Worm (Caenorhabditis elegans) whole organism, L1 larva: ENCODE results near the gene E02H4.6.

Experiments used
- C34B4.2 ChIP-seq: sonication (generic microtip); optimal IDR thresholded peaks from 2 replicates; lab custom pipeline; 2017; ENCODE audit warnings: mild to moderate bottlenecking, missing genetic modification characterization, missing compliant biosample characterization
- F16B12.6 ChIP-seq: fragments of 150-350 bp; optimal IDR thresholded peaks from 2 replicates; lab custom pipeline; 2014; ENCODE audit warnings: missing biosample characterization, missing genetic modification characterization
- ama-1 ChIP-seq: fragments of 150-350 bp; optimal IDR thresholded peaks from 2 replicates; lab custom pipeline; 2014
- blmp-1 ChIP-seq: fragments of 150-350 bp; optimal IDR thresholded peaks from 2 replicates; lab custom pipeline; 2014; ENCODE audit warnings: missing biosample characterization, missing genetic modification characterization
- ceh-88 ChIP-seq: fragments of 200-800 bp; sonication (Bioruptor generic); IDR thresholded peaks from 2 replicates; pipeline ENCODE4 v1.3.6; 2022; ENCODE audit warnings: missing genetic modification characterization, missing compliant biosample characterization
- ceh-90 ChIP-seq: sonication (generic microtip); optimal IDR thresholded peaks from 2 replicates; lab custom pipeline; 2016; ENCODE audit warnings: missing genetic modification characterization, missing compliant biosample characterization
- dpl-1 ChIP-seq, 3 experiments: fragments of 150-350 bp in 2 of 3; sonication (generic microtip) in 1 of 3; optimal IDR thresholded peaks; 2 replicates each; lab custom pipeline; 2014 to 2017; ENCODE audit warnings: missing biosample characterization in 3 of 3, missing genetic modification characterization in 3 of 3, missing genetic modification reagents in 3 of 3
- dsc-1 ChIP-seq: sonication (generic microtip); optimal IDR thresholded peaks from 2 replicates; lab custom pipeline; 2016; ENCODE audit warnings: mild to moderate bottlenecking, missing genetic modification characterization, missing compliant biosample characterization
- egl-27 ChIP-seq, 2 experiments: fragments of 150-350 bp in 1 of 2; sonication (generic microtip); optimal IDR thresholded peaks; 3 replicates each; lab custom pipeline; 2017 to 2018; ENCODE audit warnings: missing biosample characterization in 2 of 2, missing genetic modification characterization in 2 of 2, missing genetic modification reagents in 2 of 2
- elt-3 ChIP-seq, 6 experiments: fragments of 150-350 bp in 1 of 6; sonication (generic microtip); optimal IDR thresholded peaks; 2 replicates each; lab custom pipeline; 2017 to 2018; ENCODE audit warnings: missing biosample characterization in 6 of 6, missing genetic modification characterization in 6 of 6, inconsistent platforms in 1 of 6
- ets-5 ChIP-seq: fragments of 200-800 bp; sonication (Bioruptor generic); IDR thresholded peaks from 2 replicates; pipeline ENCODE4 v1.3.6; 2022; ENCODE audit warnings: missing genetic modification characterization, missing compliant biosample characterization
- fkh-10 ChIP-seq: sonication (generic microtip); optimal IDR thresholded peaks from 2 replicates; lab custom pipeline; 2017; ENCODE audit warnings: missing biosample characterization, missing genetic modification reagents, missing genetic modification characterization
- fkh-4 ChIP-seq: sonication (generic microtip); optimal IDR thresholded peaks from 2 replicates; lab custom pipeline; 2016; ENCODE audit warnings: missing compliant biosample characterization, missing genetic modification characterization, borderline replicate concordance
- fkh-8 ChIP-seq: sonication (generic microtip); optimal IDR thresholded peaks from 2 replicates; lab custom pipeline; 2016; ENCODE audit warnings: mild to moderate bottlenecking, missing genetic modification characterization, missing compliant biosample characterization
- irx-1 ChIP-seq: sonication (generic microtip); optimal IDR thresholded peaks from 2 replicates; lab custom pipeline; 2016; ENCODE audit warnings: missing genetic modification characterization, missing compliant biosample characterization
- lin-15B ChIP-seq: fragments of 150-350 bp; sonication (generic microtip); optimal IDR thresholded peaks from 3 replicates; lab custom pipeline; 2014; ENCODE audit warnings: missing biosample characterization, missing genetic modification characterization
- lin-35 ChIP-seq, 2 experiments: fragments of 150-350 bp; optimal IDR thresholded peaks; 2 replicates each; lab custom pipeline; 2014; ENCODE audit warnings: missing biosample characterization in 2 of 2, missing genetic modification characterization in 2 of 2, missing genetic modification reagents in 2 of 2
- lir-3 ChIP-seq: sonication (generic microtip); optimal IDR thresholded peaks from 2 replicates; lab custom pipeline; 2016; ENCODE audit warnings: mild to moderate bottlenecking, missing genetic modification characterization, moderate library complexity, missing compliant biosample characterization; ENCODE audit not compliant: poor library complexity
- mdl-1 ChIP-seq, 2 experiments: fragments of 150-350 bp; optimal IDR thresholded peaks; 2 replicates each; lab custom pipeline; 2014 to 2017; ENCODE audit warnings: missing biosample characterization in 2 of 2, missing genetic modification characterization in 2 of 2, inconsistent platforms in 1 of 2
- nhr-11 ChIP-seq: fragments of 150-350 bp; optimal IDR thresholded peaks from 2 replicates; lab custom pipeline; 2014; ENCODE audit warnings: missing biosample characterization, missing genetic modification characterization
- nhr-47 ChIP-seq: sonication (generic microtip); optimal IDR thresholded peaks from 2 replicates; lab custom pipeline; 2016; ENCODE audit warnings: mild to moderate bottlenecking, missing genetic modification characterization, moderate library complexity, missing compliant biosample characterization
- nhr-84 ChIP-seq: sonication (generic microtip); optimal IDR thresholded peaks from 2 replicates; lab custom pipeline; 2017; ENCODE audit warnings: missing biosample characterization, missing genetic modification characterization
- nhr-90 ChIP-seq: sonication (generic microtip); optimal IDR thresholded peaks from 2 replicates; lab custom pipeline; 2016; ENCODE audit warnings: mild to moderate bottlenecking, missing genetic modification characterization, missing compliant biosample characterization; ENCODE audit not compliant: poor library complexity
- pag-3 ChIP-seq: sonication (generic microtip); optimal IDR thresholded peaks from 2 replicates; lab custom pipeline; 2017; ENCODE audit warnings: missing genetic modification characterization, mild to moderate bottlenecking, missing compliant biosample characterization, antibody characterized with exemption, borderline replicate concordance; ENCODE audit not compliant: insufficient read depth
- pax-3 ChIP-seq: fragments of 200-800 bp; sonication (Bioruptor generic); optimal IDR thresholded peaks from 2 replicates; lab custom pipeline; 2018; ENCODE audit warnings: mild to moderate bottlenecking, missing genetic modification characterization, moderate library complexity, missing compliant biosample characterization
- pqm-1 ChIP-seq: sonication (generic microtip); optimal IDR thresholded peaks from 3 replicates; lab custom pipeline; 2017; ENCODE audit warnings: missing biosample characterization, missing genetic modification characterization
- snpc-4 ChIP-seq: fragments of 150-350 bp; optimal IDR thresholded peaks from 2 replicates; lab custom pipeline; 2014; ENCODE audit warnings: missing biosample characterization, missing genetic modification characterization
- snu-23 ChIP-seq: sonication (generic microtip); optimal IDR thresholded peaks from 2 replicates; lab custom pipeline; 2016; ENCODE audit warnings: missing genetic modification characterization, missing compliant biosample characterization
- unc-130 ChIP-seq: fragments of 150-350 bp; optimal IDR thresholded peaks from 2 replicates; lab custom pipeline; 2017; ENCODE audit warnings: missing biosample characterization, missing genetic modification characterization, inconsistent platforms
- unc-62 ChIP-seq: fragments of 150-350 bp; optimal IDR thresholded peaks from 2 replicates; lab custom pipeline; 2014; ENCODE audit warnings: missing biosample characterization, missing genetic modification reagents, missing genetic modification characterization
- unc-98 ChIP-seq: fragments of 200-800 bp; sonication (Bioruptor generic); IDR thresholded peaks from 2 replicates; pipeline ENCODE4 v1.3.6; 2022; ENCODE audit warnings: missing genetic modification characterization, missing compliant biosample characterization
- vab-15 ChIP-seq: sonication (generic microtip); optimal IDR thresholded peaks from 2 replicates; lab custom pipeline; 2017; ENCODE audit warnings: missing genotype, mild to moderate bottlenecking, missing genetic modification characterization, missing compliant biosample characterization
- xbp-1 ChIP-seq: sonication (generic microtip); optimal IDR thresholded peaks from 2 replicates; lab custom pipeline; 2016; ENCODE audit warnings: missing genetic modification characterization, missing compliant biosample characterization
- ztf-11 ChIP-seq, 2 experiments: sonication (generic microtip); optimal IDR thresholded peaks; 2 replicates each; lab custom pipeline; 2016 to 2017; ENCODE audit warnings: missing genetic modification characterization in 2 of 2, missing biosample characterization in 1 of 2, missing compliant biosample characterization in 1 of 2

Gene E02H4.6

DNA sequence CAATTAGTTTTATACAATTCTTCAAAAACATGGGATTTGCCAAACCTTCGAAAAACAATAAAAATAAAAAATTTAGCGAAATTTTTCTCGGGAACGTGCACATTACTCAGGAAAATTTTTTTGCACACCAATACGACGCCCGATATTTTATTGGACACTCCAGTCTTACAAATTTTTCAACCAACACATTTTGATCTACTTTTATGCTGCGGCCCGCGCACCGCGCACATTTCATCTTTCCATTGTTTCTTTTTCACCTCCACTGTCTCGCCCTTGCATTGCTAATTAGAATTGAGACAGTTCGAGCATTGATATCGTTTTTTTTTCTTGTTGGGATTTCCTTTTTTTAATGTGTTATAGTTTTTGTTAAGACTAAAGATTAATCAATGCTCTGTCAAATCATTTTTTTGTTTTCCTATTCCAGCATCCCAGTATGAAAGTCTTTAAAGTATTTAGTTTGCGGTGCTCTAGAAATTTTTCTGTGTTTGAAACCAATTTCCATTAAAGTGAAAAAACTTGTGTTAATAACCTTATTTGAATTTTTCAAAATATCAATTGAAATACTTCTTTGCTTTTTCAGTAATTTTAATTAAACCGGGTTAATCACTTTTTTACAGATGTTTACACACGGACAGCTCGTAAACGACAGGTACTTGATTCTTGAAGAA is 4.4 kb downstream of the E02H4.6 start, which contains the start of gene K04C1.5:
Gene K04C1.5, plus strand, starts transcription at position 618 of the 668 bp plus-strand sequence.
- TF ChIP-seq pag-3 (tag; lab: Kevin White, UChicago) (no peak), ceh-88 (GFP tag; lab: Robert Waterston, UW) (no peak), ets-5 (GFP tag; lab: Robert Waterston, UW) (no peak), snpc-4 (tag; lab: Kevin White, UChicago) (no peak), irx-1 (tag; lab: Kevin White, UChicago) (no peak)

DNA sequence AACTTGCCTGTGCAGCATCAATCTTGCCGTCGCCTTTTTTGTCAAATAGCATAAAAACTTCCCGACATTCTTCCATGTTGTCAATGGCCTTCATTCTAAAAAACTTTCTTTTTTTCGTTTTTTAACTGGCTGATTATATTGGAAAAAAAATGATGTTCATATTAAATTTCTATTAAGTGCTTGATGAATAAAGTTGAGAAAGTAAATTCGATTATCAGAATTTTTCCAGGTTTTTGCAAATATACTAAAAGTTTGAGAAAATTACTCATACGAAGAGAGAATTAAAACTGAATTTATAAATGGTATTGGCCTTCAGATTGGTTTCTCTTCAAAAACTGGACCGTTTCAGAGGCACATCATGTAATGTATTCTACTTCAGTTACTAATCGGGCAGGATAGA is 5.4 kb downstream of the E02H4.6 start, which contains the start of gene mlc-6:
Gene mlc-6, minus strand, starts transcription at position 101 of the 400 bp plus-strand sequence.
- TF ChIP-seq C34B4.2 (tag; lab: Kevin White, UChicago): no peak
- no peak for TF ChIP-seq unc-62 (GFP tag; lab: Kevin White, UChicago)
- TF ChIP-seq nhr-47 (tag; lab: Kevin White, UChicago): no peak
- no peak for TF ChIP-seq lin-15B
- no peak for TF ChIP-seq dsc-1 (tag; lab: Kevin White, UChicago)
- no peak for TF ChIP-seq fkh-10 (GFP tag; lab: Kevin White, UChicago)
- no peak for TF ChIP-seq fkh-8
- no peak for TF ChIP-seq elt-3 (tag; optimal IDR thresholded peaks at IDR 0.05; lab: Kevin White, UChicago)

DNA sequence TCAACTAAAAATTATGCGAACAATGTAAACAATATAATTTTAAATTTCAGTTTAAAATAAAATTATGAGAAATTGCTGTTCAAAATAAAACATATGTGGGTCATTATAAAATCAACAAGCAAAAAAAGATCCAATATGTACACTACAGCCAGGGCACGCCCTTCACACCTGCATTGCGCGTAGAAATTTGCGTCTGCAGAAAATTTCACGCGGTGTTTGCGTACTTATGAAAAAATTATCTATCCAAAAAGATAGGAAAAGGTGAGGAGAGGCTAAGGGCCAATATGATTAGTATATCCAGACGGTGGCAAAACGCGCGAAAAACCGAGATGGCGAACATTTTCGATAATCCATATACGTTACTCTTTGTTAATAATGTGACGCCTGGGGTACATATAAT is 7.4 kb downstream of the E02H4.6 start:
- peak in 1 of 2 experiments; percentile 7 for TF ChIP-seq mdl-1 (tag; optimal IDR thresholded peaks at IDR 0.05; lab: Kevin White, UChicago)
- no peak for TF ChIP-seq ets-5 (GFP tag; lab: Robert Waterston, UW)
- TF ChIP-seq nhr-11 (tag; lab: Kevin White, UChicago): no peak
- TF ChIP-seq lir-3: no peak
- TF ChIP-seq dpl-1 (GFP tag; optimal IDR thresholded peaks at IDR 0.05; lab: Kevin White, UChicago): peak in 2 of 3 experiments; percentile 4 to 19
- no peak for TF ChIP-seq vab-15 (tag; lab: Kevin White, UChicago)
- TF ChIP-seq blmp-1 (tag; lab: Kevin White, UChicago): peak; percentile 51
- no peak for TF ChIP-seq pax-3
- TF ChIP-seq snu-23 (GFP tag; lab: Kevin White, UChicago): peak; percentile 6
- TF ChIP-seq lin-35 (GFP tag; optimal IDR thresholded peaks at IDR 0.05; lab: Kevin White, UChicago): peak in 1 of 2 experiments; percentile 49
- TF ChIP-seq nhr-90 (tag; lab: Kevin White, UChicago): no peak
- peak; percentile 77 for TF ChIP-seq F16B12.6 (tag; lab: Kevin White, UChicago)
- TF ChIP-seq unc-98 (GFP tag; lab: Robert Waterston, UW): no peak
- TF ChIP-seq, all 84 proteins: peak for 6

DNA sequence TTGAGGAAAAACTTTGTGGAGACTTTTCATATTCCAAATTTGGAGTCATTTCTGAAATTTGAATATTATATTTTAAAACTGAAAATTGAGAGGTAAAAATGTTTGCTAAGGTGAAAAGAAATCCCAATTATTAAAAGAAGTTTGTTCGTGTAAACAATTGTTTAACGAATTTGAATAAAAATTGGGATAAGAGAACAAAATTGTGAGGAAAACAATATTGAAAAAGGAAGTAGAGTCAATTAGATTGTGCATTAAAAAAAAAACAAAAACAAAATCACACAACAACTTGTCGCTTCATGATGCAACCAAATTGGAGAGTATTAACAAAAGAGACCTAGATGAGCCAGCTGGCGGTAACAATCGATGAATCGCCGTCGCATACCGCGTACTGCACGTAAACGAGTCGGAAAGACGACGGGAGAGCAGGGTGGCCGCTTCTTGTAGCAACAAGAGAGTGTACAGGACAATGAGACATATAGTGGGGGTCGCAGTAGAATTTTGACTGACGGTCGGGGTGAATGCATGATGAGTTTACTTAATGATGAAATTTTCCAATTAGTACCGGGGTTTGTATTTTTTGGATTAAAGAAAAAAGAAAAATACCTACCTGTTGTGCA is 8.5 kb downstream of the E02H4.6 start, which contains the start of gene K04C1.3:
Gene K04C1.3, minus strand, starts transcription at position 51 of the 617 bp plus-strand sequence.
- TF ChIP-seq fkh-4: no peak
- no peak for TF ChIP-seq fkh-10 (GFP tag; lab: Kevin White, UChicago)
- TF ChIP-seq fkh-8: no peak
- no peak for TF ChIP-seq unc-98 (GFP tag; lab: Robert Waterston, UW)
- TF ChIP-seq C34B4.2 (tag; lab: Kevin White, UChicago): no peak
- TF ChIP-seq pqm-1 (tag; lab: Kevin White, UChicago): no peak
- TF ChIP-seq ama-1 (lab: Kevin White, UChicago): no peak
- TF ChIP-seq mdl-1 (tag; optimal IDR thresholded peaks at IDR 0.05; lab: Kevin White, UChicago): no peak
- no peak for TF ChIP-seq egl-27 (tag; optimal IDR thresholded peaks at IDR 0.05; lab: Kevin White, UChicago)
- no peak for TF ChIP-seq ztf-11 (tag; optimal IDR thresholded peaks at IDR 0.05; lab: Kevin White, UChicago)
- no peak for TF ChIP-seq xbp-1 (tag; lab: Kevin White, UChicago)
- no peak for TF ChIP-seq ceh-90 (tag; lab: Kevin White, UChicago)
- TF ChIP-seq nhr-84 (tag; lab: Kevin White, UChicago): no peak
- no peak for TF ChIP-seq irx-1 (tag; lab: Kevin White, UChicago)
- TF ChIP-seq unc-130: no peak
- no peak for TF ChIP-seq ets-5 (GFP tag; lab: Robert Waterston, UW)
